Worm (Caenorhabditis elegans) whole organism, midembryonic: ENCODE results near the gene ceh-86.

Experiments used
- flt-1 ChIP-seq: fragments of 200-800 bp; sonication (Bioruptor generic); IDR thresholded peaks from 2 replicates; pipeline ENCODE4 v1.3.6; 2022; ENCODE audit warnings: missing genetic modification characterization, missing compliant biosample characterization
- ref-1 ChIP-seq: fragments of 200-800 bp; sonication (Bioruptor generic); conservative IDR thresholded peaks from 2 replicates; pipeline ENCODE4 v1.3.6; 2022; ENCODE audit warnings: missing genetic modification reagents, missing genetic modification characterization, missing compliant biosample characterization
- ztf-23 ChIP-seq: fragments of 200-800 bp; sonication (Bioruptor generic); IDR thresholded peaks from 2 replicates; pipeline ENCODE4 v1.3.6; 2022; ENCODE audit warnings: missing genetic modification reagents, missing genetic modification characterization, missing compliant biosample characterization
- ztf-29 ChIP-seq: fragments of 200-800 bp; sonication (Bioruptor generic); IDR thresholded peaks from 2 replicates; pipeline ENCODE4 v1.3.6; 2022; ENCODE audit warnings: missing genetic modification reagents, missing genetic modification characterization, missing compliant biosample characterization

DNA sequence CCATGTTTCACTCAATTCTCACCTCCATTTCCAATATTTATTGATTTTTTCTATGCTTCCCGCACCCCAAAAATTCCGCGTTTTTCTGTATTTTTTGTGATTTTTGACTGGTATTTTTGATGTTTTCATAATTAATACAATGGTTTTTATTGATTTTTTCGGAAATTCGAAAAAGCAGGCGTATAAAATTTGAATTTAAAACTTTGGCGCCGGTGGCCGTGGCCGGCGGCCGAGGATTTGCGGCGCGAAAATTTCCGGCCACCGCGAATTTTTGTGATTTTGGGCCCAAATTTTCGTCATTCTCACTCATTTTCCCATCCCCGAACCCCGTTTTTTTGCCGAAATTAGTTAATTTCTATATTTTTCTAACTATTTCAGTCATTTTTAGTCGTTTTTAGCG is 19.1 kb upstream of the ceh-86 start:
- TF ChIP-seq flt-1 (no peak), ztf-23 (GFP tag; lab: Robert Waterston, UW) (no peak), ztf-29 (GFP tag; lab: Robert Waterston, UW) (no peak), ref-1 (GFP tag; lab: Robert Waterston, UW) (no peak)
